Worm (Caenorhabditis elegans) whole organism, midembryonic: ENCODE results near the gene ttr-21.

ENCODE experiments used
- T22C8.4 ChIP-seq: fragments of 200-800 bp; sonication (Bioruptor generic); IDR thresholded peaks from 2 replicates; pipeline ENCODE4 v1.3.6; 2022; ENCODE audit warnings: missing genetic modification characterization, missing compliant biosample characterization
- cog-1 ChIP-seq: sonication (generic microtip); optimal IDR thresholded peaks from 2 replicates; lab custom pipeline; 2016; ENCODE audit warnings: missing genetic modification characterization, missing compliant biosample characterization
- flt-1 ChIP-seq: fragments of 200-800 bp; sonication (Bioruptor generic); IDR thresholded peaks from 2 replicates; pipeline ENCODE4 v1.3.6; 2022; ENCODE audit warnings: missing genetic modification characterization, missing compliant biosample characterization
- klf-2 ChIP-seq: fragments of 200-800 bp; sonication (Bioruptor generic); conservative IDR thresholded peaks from 2 replicates; pipeline ENCODE4 v1.3.6; 2022; ENCODE audit warnings: missing genetic modification reagents, missing genetic modification characterization, missing compliant biosample characterization
- med-1 ChIP-seq: sonication (generic microtip); optimal IDR thresholded peaks from 2 replicates; lab custom pipeline; 2017; ENCODE audit warnings: missing genetic modification characterization, mild to moderate bottlenecking, missing compliant biosample characterization, antibody characterized with exemption, missing genetic modification reagents; ENCODE audit not compliant: insufficient read depth
- ref-1 ChIP-seq: fragments of 200-800 bp; sonication (Bioruptor generic); conservative IDR thresholded peaks from 2 replicates; pipeline ENCODE4 v1.3.6; 2022; ENCODE audit warnings: missing genetic modification reagents, missing genetic modification characterization, missing compliant biosample characterization
- tab-1 ChIP-seq: fragments of 200-800 bp; sonication (Bioruptor generic); IDR thresholded peaks from 2 replicates; pipeline ENCODE4 v1.3.6; 2022; ENCODE audit warnings: missing genetic modification characterization, missing compliant biosample characterization
- ztf-23 ChIP-seq: fragments of 200-800 bp; sonication (Bioruptor generic); IDR thresholded peaks from 2 replicates; pipeline ENCODE4 v1.3.6; 2022; ENCODE audit warnings: missing genetic modification reagents, missing genetic modification characterization, missing compliant biosample characterization
- ztf-29 ChIP-seq: fragments of 200-800 bp; sonication (Bioruptor generic); IDR thresholded peaks from 2 replicates; pipeline ENCODE4 v1.3.6; 2022; ENCODE audit warnings: missing genetic modification reagents, missing genetic modification characterization, missing compliant biosample characterization

DNA sequence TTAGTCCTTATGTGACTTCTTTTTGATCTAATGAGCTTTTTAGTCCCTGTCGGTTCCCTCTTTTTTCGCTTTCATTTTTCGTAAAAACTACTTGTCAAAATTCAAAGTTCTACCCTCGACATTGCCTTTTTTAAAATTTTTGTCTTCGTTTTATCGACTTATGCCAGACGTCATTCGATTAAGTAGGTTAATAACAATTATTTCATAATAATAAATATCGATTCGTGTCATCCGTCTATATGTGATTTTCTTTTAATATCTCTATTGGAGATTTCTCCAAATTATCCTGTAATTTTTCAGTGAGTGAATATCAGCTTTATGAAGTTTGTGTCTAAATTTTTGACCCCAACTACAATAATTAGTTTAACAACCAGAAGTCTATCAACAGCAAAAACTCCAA is 31.5 kb downstream of the ttr-21 start, which contains the start of gene hpo-31:
- TF ChIP-seq ztf-23 (GFP tag; lab: Robert Waterston, UW) (no peak), flt-1 (GFP tag; lab: Robert Waterston, UW) (no peak), klf-2 (no peak), tab-1 (GFP tag; lab: Robert Waterston, UW) (no peak), T22C8.4 (GFP tag; lab: Robert Waterston, UW) (no peak), med-1 (GFP tag; lab: Kevin White, UChicago) (no peak), ref-1 (GFP tag; lab: Robert Waterston, UW) (no peak), cog-1 (tag; lab: Kevin White, UChicago) (no peak), ztf-29 (GFP tag; lab: Robert Waterston, UW) (no peak)
